Worm (Caenorhabditis elegans): ENCODE data around the gene F38A6.5.

DNA sequence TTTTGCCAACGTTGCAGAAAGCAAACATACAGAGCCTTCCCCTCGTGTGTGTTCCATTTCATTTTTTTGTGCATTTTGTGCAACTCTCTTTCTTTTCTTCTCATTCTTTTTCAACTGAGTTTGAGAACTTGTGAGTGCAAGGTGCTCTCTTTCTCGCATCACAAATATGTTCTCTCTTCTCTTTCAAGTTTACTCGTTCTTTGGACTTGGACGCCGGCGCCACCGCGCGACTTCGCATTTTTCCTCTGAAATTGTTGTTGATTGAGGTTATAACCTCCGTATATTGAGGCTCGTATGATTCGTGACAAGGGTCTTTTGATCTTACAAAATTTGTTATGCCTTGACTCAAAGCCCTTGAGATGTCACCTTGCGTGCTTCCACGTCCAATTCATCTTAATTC lies 3.2 kb upstream of the F38A6.5 start:
- TF ChIP-seq pax-3 (tag; optimal IDR thresholded peaks at IDR 0.05) (peak; percentile 29), mab-9 (GFP tag; IDR thresholded peaks at IDR 0.05) (no peak), aha-1 (tag; optimal IDR thresholded peaks at IDR 0.05) (no peak), hpl-2 (GFP tag; optimal IDR thresholded peaks at IDR 0.05) (no peak)

Data from whole organism, L1 larva.